Fruit fly (Drosophila melanogaster): ENCODE measurements around the gene CG11294.

The CG11294 gene

DNA sequence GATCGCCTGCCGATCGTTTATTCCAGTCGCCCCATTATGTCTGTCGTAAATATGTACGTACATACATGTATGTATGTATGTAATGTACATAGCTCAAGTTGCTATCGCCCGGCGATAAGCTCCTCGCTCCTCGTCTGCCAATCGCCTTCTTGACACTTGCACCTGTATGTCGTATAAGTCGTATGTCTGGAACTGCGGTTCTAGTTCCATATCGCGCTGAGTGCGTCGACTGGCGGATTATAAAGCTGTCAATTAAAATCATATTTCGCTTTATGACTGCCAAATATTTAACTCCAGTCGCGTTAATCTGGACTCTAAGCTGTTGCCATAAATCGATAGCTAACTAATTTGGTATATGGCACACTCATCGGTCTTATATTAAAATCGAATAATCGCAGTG, 8.0 kb downstream of the CG11294 start:
- TF ChIP-seq Ets98B (GFP tag; IDR thresholded peaks at IDR 0.05) (no peak), CG34367 (tag; optimal IDR thresholded peaks at IDR 0.05) (no peak), CG4496 (GFP tag; IDR thresholded peaks at IDR 0.05) (0 out of 3 replicates have a peak, but pooled peaks have one; percentile 15)

DNA sequence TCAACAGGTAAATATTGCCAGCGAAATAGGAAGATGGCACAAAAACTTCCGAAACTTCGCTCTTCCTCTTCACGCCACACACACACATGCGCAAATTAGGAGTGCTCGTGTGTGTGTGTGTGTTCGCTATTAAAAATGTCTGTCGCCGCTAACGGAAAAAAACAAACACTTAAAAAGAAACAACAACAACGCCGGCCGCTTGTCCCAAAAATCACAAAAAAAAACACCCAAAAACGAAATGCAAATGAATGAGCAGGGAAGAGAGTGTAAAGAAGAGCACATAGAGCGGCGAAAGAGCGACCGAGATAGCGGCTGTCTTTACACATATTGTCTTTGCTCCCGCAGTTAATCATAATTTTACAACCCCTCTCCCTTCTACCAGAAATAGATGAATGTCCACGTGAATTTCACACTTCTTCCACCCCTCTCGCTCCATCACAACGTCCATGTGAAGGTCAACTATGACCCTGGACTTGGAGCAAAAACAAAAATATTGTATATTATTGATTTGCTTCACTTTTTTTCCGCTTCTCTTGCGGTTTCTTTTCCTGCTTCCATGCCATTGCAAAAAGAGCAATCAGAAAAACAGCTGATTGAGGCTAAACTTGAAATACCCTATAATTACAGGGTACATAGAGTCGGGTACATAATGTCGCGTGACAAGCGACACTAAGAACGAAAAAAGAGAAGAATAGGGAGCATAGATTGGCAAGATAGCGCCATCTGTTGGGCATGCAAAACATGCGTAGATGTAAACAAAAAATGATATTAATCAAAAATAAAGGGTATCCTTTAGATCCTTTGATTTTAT, 11.4 kb downstream of the CG11294 start:
- TF ChIP-seq CG32121 (GFP tag; IDR thresholded peaks at IDR 0.05) (peak; percentile 51), CG4496 (GFP tag; IDR thresholded peaks at IDR 0.05) (peak; percentile 37; the same call in 1 of the 3 replicates), Ets98B (GFP tag; IDR thresholded peaks at IDR 0.05) (peak; percentile 27; the same call in 1 of the 2 replicates), CG17806 (tag; optimal IDR thresholded peaks at IDR 0.05) (no peak), EcR (GFP tag; optimal IDR thresholded peaks at IDR 0.05) (no peak), D1 (tag; optimal IDR thresholded peaks at IDR 0.05) (no peak), CG12605 (GFP tag; IDR thresholded peaks at IDR 0.05) (peak; percentile 26; the same call in 1 of the 2 replicates), rn (GFP tag; IDR thresholded peaks at IDR 0.05) (no peak)

dm6 chrX:8681189-8681821, 12.1 kb downstream of the CG11294 start, which contains the start of gene CAH3:
CAH3 (plus strand) TSS chrX:8681252.
- TF ChIP-seq CG8301 (tag; optimal IDR thresholded peaks at IDR 0.05), result peak; percentile 95
- peak; percentile 58; the same call in 1 of the 2 replicates for TF ChIP-seq CG10348 (GFP tag; IDR thresholded peaks at IDR 0.05)
- peak; percentile 96 for TF ChIP-seq CG34367 (tag; optimal IDR thresholded peaks at IDR 0.05)
- peak; percentile 81 for TF ChIP-seq rn (GFP tag; IDR thresholded peaks at IDR 0.05)
- TF ChIP-seq Ets98B (GFP tag; IDR thresholded peaks at IDR 0.05), result peak; percentile 95
- TF ChIP-seq CG15710 (tag; optimal IDR thresholded peaks at IDR 0.05), result peak; percentile 96
- peak; percentile 93 for TF ChIP-seq CG32121 (GFP tag; IDR thresholded peaks at IDR 0.05)
- TF ChIP-seq CG13204 (GFP tag; optimal IDR thresholded peaks at IDR 0.05), result peak; percentile 84
- peak; percentile 92 for TF ChIP-seq CG12605 (GFP tag; IDR thresholded peaks at IDR 0.05)
- TF ChIP-seq CG14655 (GFP tag; optimal IDR thresholded peaks at IDR 0.05), result peak; percentile 96
- TF ChIP-seq CG17806 (tag; optimal IDR thresholded peaks at IDR 0.05), result peak; percentile 93
- TF ChIP-seq CG4496 (GFP tag; IDR thresholded peaks at IDR 0.05), result peak; percentile 95
- TF ChIP-seq EcR (GFP tag; optimal IDR thresholded peaks at IDR 0.05), result peak; percentile 33
- TF ChIP-seq Snoo (tag; optimal IDR thresholded peaks at IDR 0.05), result peak; percentile 94
- TF ChIP-seq gl (tag; optimal IDR thresholded peaks at IDR 0.05), result peak; percentile 94
- peak; percentile 72 for TF ChIP-seq D1 (tag; optimal IDR thresholded peaks at IDR 0.05)
- peak; percentile 95 for TF ChIP-seq CG8159 (tag; optimal IDR thresholded peaks at IDR 0.05)
- TF ChIP-seq CG9948 (tag; optimal IDR thresholded peaks at IDR 0.05), result peak; percentile 93
- TF ChIP-seq fd96Ca (GFP tag; IDR thresholded peaks at IDR 0.05), result peak; percentile 97
- peak; percentile 95 for TF ChIP-seq Pif1A (GFP tag; optimal IDR thresholded peaks at IDR 0.05)
- TF ChIP-seq Pif1B (GFP tag; optimal IDR thresholded peaks at IDR 0.05), result peak; percentile 94

DNA sequence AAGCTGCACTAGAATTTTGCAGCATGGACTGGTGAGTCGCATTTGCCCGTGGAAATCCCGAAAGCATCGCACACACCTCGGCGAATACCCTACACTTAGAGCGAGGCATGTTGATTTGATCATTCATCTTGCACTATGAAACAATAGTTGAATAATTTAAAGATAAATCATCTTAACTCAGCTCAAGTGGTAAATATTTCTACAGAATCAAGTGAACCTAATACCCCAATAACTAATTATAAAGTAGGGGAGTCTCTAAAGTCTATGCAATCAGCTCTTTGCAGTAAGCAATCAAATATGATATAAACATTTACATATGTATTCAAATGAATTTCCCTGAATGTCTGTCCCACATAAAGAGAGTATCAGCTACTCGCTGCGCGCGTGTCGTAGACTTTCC, 16.0 kb downstream of the CG11294 start:
- no peak for TF ChIP-seq CG13204 (GFP tag; optimal IDR thresholded peaks at IDR 0.05)
- TF ChIP-seq CG4496 (GFP tag; IDR thresholded peaks at IDR 0.05), result peak; percentile 58
- TF ChIP-seq fd96Ca (GFP tag; IDR thresholded peaks at IDR 0.05), result no peak
- TF ChIP-seq CG17806 (tag; optimal IDR thresholded peaks at IDR 0.05), result peak; percentile 4
- TF ChIP-seq Ets98B (GFP tag; IDR thresholded peaks at IDR 0.05), result peak; percentile 57
- TF ChIP-seq Pif1B (GFP tag; optimal IDR thresholded peaks at IDR 0.05), result peak; percentile 85
- TF ChIP-seq Pif1A (GFP tag; optimal IDR thresholded peaks at IDR 0.05), result peak; percentile 89
- TF ChIP-seq CG8301 (tag; optimal IDR thresholded peaks at IDR 0.05), result peak; percentile 31
- peak; percentile 88 for TF ChIP-seq CG32121 (GFP tag; IDR thresholded peaks at IDR 0.05)
- TF ChIP-seq D1 (tag; optimal IDR thresholded peaks at IDR 0.05), result no peak
- TF ChIP-seq CG8159 (tag; optimal IDR thresholded peaks at IDR 0.05), result peak; percentile 34
- no peak for TF ChIP-seq CG9948 (tag; optimal IDR thresholded peaks at IDR 0.05)
- peak; percentile 85 for TF ChIP-seq Snoo (tag; optimal IDR thresholded peaks at IDR 0.05)
- no peak for TF ChIP-seq gl (tag; optimal IDR thresholded peaks at IDR 0.05)
- no peak for TF ChIP-seq CG14655 (GFP tag; optimal IDR thresholded peaks at IDR 0.05)

DNA sequence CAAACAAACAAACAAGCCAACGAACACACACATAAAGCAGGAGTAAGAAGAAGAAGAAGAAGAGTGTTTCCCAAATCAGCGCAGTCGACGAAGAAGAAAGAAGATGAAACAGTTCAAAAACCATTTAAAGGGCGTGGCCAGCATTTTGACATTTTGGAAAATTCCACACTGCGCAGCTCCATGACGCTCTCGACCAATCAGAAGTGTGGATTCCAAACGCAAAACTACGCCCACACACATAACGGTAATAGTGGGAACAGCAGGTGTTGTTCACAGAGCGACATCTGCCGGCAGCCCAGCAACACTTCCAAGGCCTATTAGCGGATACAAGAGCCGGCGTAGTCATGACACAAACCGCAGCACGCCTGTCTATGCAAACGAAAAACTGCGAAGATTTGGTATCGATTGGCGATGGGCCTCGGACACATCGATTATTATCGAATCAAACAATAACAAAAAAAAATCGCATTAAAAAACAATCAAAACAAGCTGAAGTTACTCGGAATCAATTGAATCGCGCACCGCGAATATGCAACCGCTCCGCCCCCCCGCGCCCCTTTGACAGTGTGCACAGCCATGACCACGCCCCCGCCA, 16.7 kb downstream of the CG11294 start, which contains the start of gene Rubicon:
TSS of gene Rubicon (plus strand) at position 433 of the 594 bp plus-strand sequence.
- TF ChIP-seq CG17806 (tag; optimal IDR thresholded peaks at IDR 0.05) (peak; percentile 44), CG9948 (tag; optimal IDR thresholded peaks at IDR 0.05) (peak; percentile 53), rn (GFP tag; IDR thresholded peaks at IDR 0.05) (peak; percentile 72), CG8301 (tag; optimal IDR thresholded peaks at IDR 0.05) (peak; percentile 50), CG10348 (GFP tag; IDR thresholded peaks at IDR 0.05) (no peak), gl (tag; optimal IDR thresholded peaks at IDR 0.05) (peak; percentile 84), Snoo (tag; optimal IDR thresholded peaks at IDR 0.05) (peak; percentile 26), CG14655 (GFP tag; optimal IDR thresholded peaks at IDR 0.05) (peak; percentile 72), Pif1A (GFP tag; optimal IDR thresholded peaks at IDR 0.05) (no peak), CG15710 (tag; optimal IDR thresholded peaks at IDR 0.05) (peak; percentile 62), CG34367 (tag; optimal IDR thresholded peaks at IDR 0.05) (peak; percentile 73), CG4496 (GFP tag; IDR thresholded peaks at IDR 0.05) (peak; percentile 88), D1 (tag; optimal IDR thresholded peaks at IDR 0.05) (no peak), CG32121 (GFP tag; IDR thresholded peaks at IDR 0.05) (peak; percentile 84), CG12605 (GFP tag; IDR thresholded peaks at IDR 0.05) (peak; percentile 90), CG13204 (GFP tag; optimal IDR thresholded peaks at IDR 0.05) (peak; percentile 50), EcR (GFP tag; optimal IDR thresholded peaks at IDR 0.05) (peak; percentile 13), Pif1B (GFP tag; optimal IDR thresholded peaks at IDR 0.05) (no peak), Ets98B (GFP tag; IDR thresholded peaks at IDR 0.05) (peak; percentile 71), fd96Ca (GFP tag; IDR thresholded peaks at IDR 0.05) (peak; percentile 81), CG8159 (tag; optimal IDR thresholded peaks at IDR 0.05) (peak; percentile 57)
